Worm (Caenorhabditis elegans) whole organism, mixed stage, embryonic: Measurements from ENCODE around the gene cpr-9.
"Not testable (repeated sequence)": the region's sequence is repeated elsewhere in the genome, so short reads cannot be mapped to it uniquely, and the experiment has no call there.

Experiments used
- ceh-39 ChIP-seq: fragments of 150-350 bp; optimal IDR thresholded peaks from 2 replicates; lab custom pipeline; 2014; ENCODE audit warnings: missing biosample characterization, missing genetic modification characterization
- ceh-83 ChIP-seq: fragments of 200-800 bp; sonication (Bioruptor generic); optimal IDR thresholded peaks from 2 replicates; lab custom pipeline; 2018; ENCODE audit warnings: mild to moderate bottlenecking, missing genetic modification characterization, missing compliant biosample characterization
- lin-13 ChIP-seq: fragments of 150-350 bp; optimal IDR thresholded peaks from 2 replicates; lab custom pipeline; 2014; ENCODE audit warnings: missing biosample characterization, missing genetic modification characterization
- lsy-2 ChIP-seq: fragments of 150-350 bp; optimal IDR thresholded peaks from 2 replicates; lab custom pipeline; 2014; ENCODE audit warnings: missing biosample characterization, missing genetic modification characterization
- mep-1 ChIP-seq: fragments of 150-350 bp; optimal IDR thresholded peaks from 2 replicates; lab custom pipeline; 2017; ENCODE audit warnings: missing biosample characterization, missing genetic modification reagents, missing genetic modification characterization, inconsistent platforms
- unc-62 ChIP-seq: fragments of 150-350 bp; optimal IDR thresholded peaks from 2 replicates; lab custom pipeline; 2014; ENCODE audit warnings: missing biosample characterization, missing genetic modification reagents, missing genetic modification characterization
- ztf-11 ChIP-seq: fragments of 150-350 bp; optimal IDR thresholded peaks from 2 replicates; lab custom pipeline; 2014; ENCODE audit warnings: missing biosample characterization, missing genetic modification characterization

DNA sequence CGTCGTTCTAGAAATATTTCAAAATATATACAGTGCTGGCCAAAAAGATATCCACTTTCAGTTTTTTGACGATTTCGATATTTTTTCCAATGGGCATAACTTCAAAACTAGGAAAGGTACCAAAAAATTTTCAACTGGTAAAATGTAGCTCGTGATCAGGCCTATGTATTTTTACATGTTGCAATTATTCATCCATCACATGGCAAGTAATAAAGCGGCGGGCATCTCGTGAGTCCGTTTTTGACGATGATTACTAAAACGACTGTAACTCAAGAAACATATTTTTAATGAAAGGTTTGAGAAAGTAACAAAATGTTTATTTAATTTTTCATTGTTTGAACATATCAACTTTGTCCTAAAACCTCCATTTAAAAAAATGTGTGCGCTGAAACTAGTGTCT is 17.2 kb downstream of the cpr-9 start, which contains the start of gene F10C2.3:
- TF ChIP-seq ceh-83 (GFP tag; lab: Kevin White, UChicago); mep-1 (tag; lab: Kevin White, UChicago); ceh-39; unc-62 (GFP tag; lab: Kevin White, UChicago); lin-13 (tag; lab: Kevin White, UChicago); ztf-11 (tag; lab: Kevin White, UChicago); lsy-2 (tag; lab: Kevin White, UChicago): not testable (repeated sequence)
